Worm (Caenorhabditis elegans) whole organism, L4 larva: Measurements from ENCODE around the gene ZK180.7.

Experiments
- ceh-82 ChIP-seq: sonication (generic microtip); optimal IDR thresholded peaks from 2 replicates; lab custom pipeline; 2017; ENCODE audit warnings: missing biosample characterization, missing genetic modification characterization
- mep-1 ChIP-seq: fragments of 150-350 bp; sonication (generic microtip); optimal IDR thresholded peaks from 3 replicates; lab custom pipeline; 2014; ENCODE audit warnings: missing biosample characterization, missing genetic modification characterization
- ztf-11 ChIP-seq: fragments of 150-350 bp; optimal IDR thresholded peaks from 2 replicates; lab custom pipeline; 2014; ENCODE audit warnings: missing biosample characterization, missing genetic modification characterization

ce11 chrIV:4481298-4481697, 9.0 kb upstream of the ZK180.7 start:
- TF ChIP-seq ztf-11 (no peak), mep-1 (tag; lab: Kevin White, UChicago) (no peak), ceh-82 (no peak)
